Worm (Caenorhabditis elegans): ENCODE data around the gene folt-3.

The folt-3 gene

DNA sequence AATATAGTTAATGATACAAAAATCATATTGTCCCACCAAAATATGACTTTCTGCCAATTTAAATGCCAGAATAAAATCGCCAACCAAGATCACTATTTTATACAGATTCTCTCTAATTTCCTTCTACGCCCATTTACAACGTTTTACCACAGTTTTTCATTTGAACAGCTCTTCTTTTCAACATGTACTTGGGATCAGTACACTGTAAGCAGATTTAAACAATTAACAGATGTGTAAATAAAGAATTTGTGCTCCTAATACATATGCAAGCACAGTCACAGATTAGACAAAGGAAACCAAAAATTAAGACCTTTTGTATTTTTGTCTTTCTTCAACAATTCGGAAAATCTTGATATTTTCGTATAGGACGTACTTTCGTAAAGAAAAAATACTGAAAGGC is 33.9 kb upstream of the folt-3 start, which contains the start of gene F07C4.11:
F07C4.11 (minus strand) TSS at position 101 of the 400 bp plus-strand sequence.
- TF ChIP-seq ztf-11 (tag; optimal IDR thresholded peaks at IDR 0.05) (no peak), zip-11 (GFP tag; IDR thresholded peaks at IDR 0.05) (no peak), madf-9 (GFP tag; conservative IDR thresholded peaks at IDR 0.05) (no peak), Y48G9A.11 (GFP tag; IDR thresholded peaks at IDR 0.05) (no peak), sdz-12 (GFP tag; optimal IDR thresholded peaks at IDR 0.05) (no peak), ztf-7 (tag; optimal IDR thresholded peaks at IDR 0.05) (no peak), egl-27 (tag; optimal IDR thresholded peaks at IDR 0.05) (no peak), nhr-237 (tag; optimal IDR thresholded peaks at IDR 0.05) (no peak), ZK337.2 (GFP tag; IDR thresholded peaks at IDR 0.05) (no peak), lin-39 (tag; optimal IDR thresholded peaks at IDR 0.05) (no peak), snpc-1.2 (GFP tag; IDR thresholded peaks at IDR 0.05) (no peak), zfp-2 (tag; optimal IDR thresholded peaks at IDR 0.05) (no peak), nhr-6 (tag; optimal IDR thresholded peaks at IDR 0.05) (no peak), nhr-11 (tag; optimal IDR thresholded peaks at IDR 0.05) (no peak), jun-1 (tag; optimal IDR thresholded peaks at IDR 0.05) (no peak), attf-4 (tag; optimal IDR thresholded peaks at IDR 0.05) (no peak)

ce11 chrV:7641718-7642117 is 32.2 kb upstream of the folt-3 start:
- no peak for TF ChIP-seq php-3 (GFP tag; IDR thresholded peaks at IDR 0.05)
- TF ChIP-seq unc-62 (GFP tag; optimal IDR thresholded peaks at IDR 0.05 in 1 of 2) = peak in 1 of 2 experiments; percentile 92
- no peak for TF ChIP-seq unc-62 (tag; optimal IDR thresholded peaks at IDR 0.05)
- TF ChIP-seq ceh-32 (tag; optimal IDR thresholded peaks at IDR 0.05; ENCODE audit: poor library complexity) = no peak
- TF ChIP-seq fos-1 (tag; optimal IDR thresholded peaks at IDR 0.05) = no peak
- TF ChIP-seq vab-7 (GFP tag; IDR thresholded peaks at IDR 0.05) = no peak
- TF ChIP-seq mes-2 (tag; optimal IDR thresholded peaks at IDR 0.05; ENCODE audit: poor library complexity, severe bottlenecking) = no peak
- TF ChIP-seq unc-130 (GFP tag; optimal IDR thresholded peaks at IDR 0.05) = no peak

DNA sequence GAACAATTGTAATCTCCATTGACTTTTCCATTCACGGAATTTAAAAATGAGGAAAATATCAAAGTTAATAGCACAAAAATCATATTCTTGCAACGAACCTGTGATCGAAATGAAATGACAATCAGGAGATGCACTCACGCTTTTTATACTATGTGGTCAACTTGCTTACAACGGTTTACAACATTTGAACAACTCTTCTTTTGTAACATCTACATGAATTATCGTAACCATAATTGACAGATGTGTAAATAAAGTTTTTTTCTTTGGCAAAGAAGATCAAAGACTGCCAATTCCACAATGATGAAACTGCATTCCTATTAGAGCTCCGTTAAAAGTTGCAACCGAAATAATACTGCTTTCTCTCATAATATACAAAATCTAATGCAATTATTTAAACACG is 30.2 kb upstream of the folt-3 start, which contains the start of gene F07C4.10:
F07C4.10 (minus strand) TSS at position 101 of the 400 bp plus-strand sequence.
- no peak for TF ChIP-seq jun-1 (tag; optimal IDR thresholded peaks at IDR 0.05)
- TF ChIP-seq lin-39 (tag; optimal IDR thresholded peaks at IDR 0.05) = no peak
- no peak for TF ChIP-seq lin-29 (GFP tag; IDR thresholded peaks at IDR 0.05)
- no peak for TF ChIP-seq unc-62 (GFP tag; optimal IDR thresholded peaks at IDR 0.05 in 1 of 2)
- TF ChIP-seq unc-62 (tag; optimal IDR thresholded peaks at IDR 0.05) = no peak
- TF ChIP-seq ceh-44 (GFP tag; IDR thresholded peaks at IDR 0.05) = no peak
- no peak for TF ChIP-seq sdz-12 (GFP tag; optimal IDR thresholded peaks at IDR 0.05)
- no peak for TF ChIP-seq ZK546.5 (tag; optimal IDR thresholded peaks at IDR 0.05)
- no peak for TF ChIP-seq egl-27 (tag; optimal IDR thresholded peaks at IDR 0.05)
- TF ChIP-seq zip-2 (tag; optimal IDR thresholded peaks at IDR 0.05) = no peak
- TF ChIP-seq cey-2 (tag; optimal IDR thresholded peaks at IDR 0.05; ENCODE audit: borderline replicate concordance, insufficient read depth) = no peak
- TF ChIP-seq pha-4 (GFP tag; IDR thresholded peaks at IDR 0.05) = no peak
- TF ChIP-seq pha-4 (tag; optimal IDR thresholded peaks at IDR 0.05) = no peak
- no peak for TF ChIP-seq nhr-28 (tag; optimal IDR thresholded peaks at IDR 0.05)
- TF ChIP-seq daf-8 (GFP tag; IDR thresholded peaks at IDR 0.05) = no peak
- no peak for TF ChIP-seq ceh-82 (tag; optimal IDR thresholded peaks at IDR 0.05)
- no peak for TF ChIP-seq pqm-1 (tag; optimal IDR thresholded peaks at IDR 0.05)

- TF ChIP-seq nhr-76 (tag; optimal IDR thresholded peaks at IDR 0.05) (no peak), aha-1 (tag) (peak; percentile 78), unc-62 (GFP tag; optimal IDR thresholded peaks at IDR 0.05 in 1 of 2) (peak in 1 of 2 experiments; percentile 76), unc-62 (tag; optimal IDR thresholded peaks at IDR 0.05) (no peak)
These were observed 29.8 kb upstream of the folt-3 start for ce11 chrV:7639356-7639755.

Measured in whole organism, L4 larva.